Fruit fly (Drosophila melanogaster) whole organism, embryonic: Measurements from ENCODE around the gene Cpr23B.

Experiments used
- CG10321 ChIP-seq: fragments of 200-800 bp; sonication (Bioruptor generic); IDR thresholded peaks from 2 replicates; pipeline ENCODE4 v1.3.6; 2022; ENCODE audit warnings: missing biosample characterization, missing genetic modification characterization
- CG10431 ChIP-seq: fragments of 200-800 bp; sonication (Bioruptor generic); optimal IDR thresholded peaks from 3 replicates; lab custom pipeline; 2018; ENCODE audit warnings: missing biosample characterization, mild to moderate bottlenecking, missing genetic modification characterization
- CG11695 ChIP-seq: fragments of 200-800 bp; sonication (Bioruptor generic); IDR thresholded peaks from 3 replicates; pipeline ENCODE4 v1.3.6; 2022; ENCODE audit warnings: missing biosample characterization, missing genetic modification characterization
- CG12744 ChIP-seq: fragments of 200-800 bp; sonication (Bioruptor generic); optimal IDR thresholded peaks from 2 replicates; lab custom pipeline; 2016; ENCODE audit warnings: missing biosample characterization, missing genetic modification characterization
- CG13287 ChIP-seq: fragments of 200-800 bp; sonication (Bioruptor generic); IDR thresholded peaks from 2 replicates; pipeline ENCODE4 v1.3.6; 2022; ENCODE audit warnings: missing biosample characterization, missing genetic modification characterization; ENCODE audit not compliant: partially characterized antibody
- CG14710 ChIP-seq: fragments of 200-800 bp; sonication (Bioruptor generic); optimal IDR thresholded peaks from 3 replicates; lab custom pipeline; 2019; ENCODE audit warnings: missing biosample characterization, mild to moderate bottlenecking, missing genetic modification characterization, moderate library complexity
- CG15601 ChIP-seq: fragments of 200-800 bp; sonication (Bioruptor generic); optimal IDR thresholded peaks from 3 replicates; lab custom pipeline; 2019; ENCODE audit warnings: missing biosample characterization, mild to moderate bottlenecking, missing genetic modification characterization, moderate library complexity
- CG1603 ChIP-seq: fragments of 200-800 bp; sonication (Bioruptor generic); optimal IDR thresholded peaks from 2 replicates; lab custom pipeline; 2019; ENCODE audit warnings: missing biosample characterization, mild to moderate bottlenecking, missing genetic modification characterization, moderate library complexity
- CG16813 ChIP-seq: fragments of 200-800 bp; sonication (Bioruptor generic); IDR thresholded peaks from 3 replicates; pipeline ENCODE4 v1.3.6; 2022; ENCODE audit warnings: missing biosample characterization, missing genetic modification characterization; ENCODE audit not compliant: partially characterized antibody
- CG17328 ChIP-seq: fragments of 200-800 bp; sonication (Bioruptor generic); IDR thresholded peaks from 2 replicates; pipeline ENCODE4 v1.3.6; 2022; ENCODE audit warnings: missing biosample characterization, missing genetic modification characterization
- CG17359 ChIP-seq: fragments of 200-800 bp; sonication (Bioruptor generic); optimal IDR thresholded peaks from 3 replicates; lab custom pipeline; 2018; ENCODE audit warnings: missing biosample characterization, mild to moderate bottlenecking, missing genetic modification characterization, moderate library complexity
- CG17568 ChIP-seq: fragments of 200-800 bp; sonication (Bioruptor generic); optimal IDR thresholded peaks from 2 replicates; lab custom pipeline; 2018; ENCODE audit warnings: missing biosample characterization, mild to moderate bottlenecking, missing genetic modification characterization, moderate library complexity
- CG2202 ChIP-seq: fragments of 200-800 bp; sonication (Bioruptor generic); optimal IDR thresholded peaks from 2 replicates; lab custom pipeline; 2018; ENCODE audit warnings: missing biosample characterization, mild to moderate bottlenecking, missing genetic modification characterization
- CG31224 ChIP-seq: fragments of 200-800 bp; sonication (Bioruptor generic); IDR thresholded peaks from 2 replicates; pipeline ENCODE4 v1.3.6; 2022; ENCODE audit warnings: missing biosample characterization, missing genetic modification characterization
- CG5180 ChIP-seq: fragments of 200-800 bp; sonication (Bioruptor generic); optimal IDR thresholded peaks from 3 replicates; lab custom pipeline; 2017; ENCODE audit warnings: missing biosample characterization, missing genetic modification characterization, mild to moderate bottlenecking, moderate library complexity, missing genetic modification reagents
- CG6254 ChIP-seq: fragments of 200-800 bp; sonication (Bioruptor generic); optimal IDR thresholded peaks from 3 replicates; lab custom pipeline; 2017; ENCODE audit warnings: mild to moderate bottlenecking, missing biosample characterization, missing genetic modification reagents, missing genetic modification characterization
- CG7556 ChIP-seq: fragments of 200-800 bp; sonication (Bioruptor generic); optimal IDR thresholded peaks from 2 replicates; lab custom pipeline; 2017; ENCODE audit warnings: missing biosample characterization, mild to moderate bottlenecking, missing genetic modification characterization
- CG9817 ChIP-seq: fragments of 200-800 bp; sonication (Bioruptor generic); optimal IDR thresholded peaks from 2 replicates; lab custom pipeline; 2018; ENCODE audit warnings: missing biosample characterization, mild to moderate bottlenecking, missing genetic modification characterization, moderate library complexity
- Camta ChIP-seq: fragments of 200-800 bp; sonication (Bioruptor generic); optimal IDR thresholded peaks from 2 replicates; lab custom pipeline; 2016; ENCODE audit warnings: missing biosample characterization, missing genetic modification characterization
- Dip3 ChIP-seq: fragments of 200-800 bp; sonication (Bioruptor generic); optimal IDR thresholded peaks from 3 replicates; lab custom pipeline; 2016; ENCODE audit warnings: missing biosample characterization, missing genetic modification characterization
- Drgx ChIP-seq: fragments of 200-800 bp; sonication (Bioruptor generic); IDR thresholded peaks from 2 replicates; pipeline ENCODE4 v1.3.6; 2022; ENCODE audit warnings: missing biosample characterization, missing genetic modification characterization
- E2f2 ChIP-seq: fragments of 200-800 bp; sonication (Bioruptor generic); IDR thresholded peaks from 2 replicates; pipeline ENCODE4 v1.3.6; 2022; ENCODE audit warnings: missing biosample characterization, missing genetic modification characterization
- Ets97D ChIP-seq: fragments of 200-800 bp; sonication (Bioruptor generic); optimal IDR thresholded peaks from 3 replicates; lab custom pipeline; 2016; ENCODE audit warnings: missing biosample characterization, missing genetic modification characterization
- Gug ChIP-seq: fragments of 200-800 bp; sonication (Bioruptor generic); IDR thresholded peaks from 4 replicates; pipeline ENCODE4 v1.3.6; 2022; ENCODE audit warnings: missing biosample characterization, missing genetic modification characterization
- Hey ChIP-seq: fragments of 200-800 bp; sonication (Bioruptor generic); optimal IDR thresholded peaks from 3 replicates; lab custom pipeline; 2018; ENCODE audit warnings: missing biosample characterization, mild to moderate bottlenecking, missing genetic modification characterization
- Lim3 ChIP-seq: fragments of 200-800 bp; sonication (Bioruptor generic); IDR thresholded peaks from 2 replicates; pipeline ENCODE4 v1.3.6; 2022; ENCODE audit warnings: missing biosample characterization, missing genetic modification characterization
- Meics ChIP-seq: fragments of 200-800 bp; sonication (Bioruptor generic); optimal IDR thresholded peaks from 2 replicates; lab custom pipeline; 2017; ENCODE audit warnings: missing biosample characterization, mild to moderate bottlenecking, missing genetic modification characterization
- NK7.1 ChIP-seq: fragments of 200-800 bp; sonication (Bioruptor generic); optimal IDR thresholded peaks from 3 replicates; lab custom pipeline; 2016; ENCODE audit warnings: missing biosample characterization, missing genetic modification characterization
- Nf-YB ChIP-seq: fragments of 200-800 bp; sonication (Bioruptor generic); optimal IDR thresholded peaks from 3 replicates; lab custom pipeline; 2019; ENCODE audit warnings: missing biosample characterization, mild to moderate bottlenecking, missing genetic modification characterization, moderate library complexity
- Opbp ChIP-seq: fragments of 200-800 bp; sonication (Bioruptor generic); IDR thresholded peaks from 3 replicates; pipeline ENCODE4 v1.3.6; 2022; ENCODE audit warnings: missing biosample characterization, missing genetic modification characterization; ENCODE audit not compliant: partially characterized antibody
- Pdp1 ChIP-seq, 2 experiments: fragments of 200-800 bp; sonication (Bioruptor generic); optimal IDR thresholded peaks; 3 replicates each; lab custom pipeline; 2016; ENCODE audit warnings: missing biosample characterization in 2 of 2, missing genetic modification characterization in 2 of 2, mild to moderate bottlenecking in 1 of 2, moderate library complexity in 1 of 2
- ab ChIP-seq: fragments of 200-800 bp; sonication (Bioruptor generic); optimal IDR thresholded peaks from 2 replicates; lab custom pipeline; 2016; ENCODE audit warnings: missing biosample characterization, missing genetic modification characterization
- ato ChIP-seq: fragments of 200-800 bp; sonication (Bioruptor generic); IDR thresholded peaks from 2 replicates; pipeline ENCODE4 v1.3.6; 2022; ENCODE audit warnings: missing biosample characterization, missing genetic modification characterization; ENCODE audit not compliant: partially characterized antibody
- bbx ChIP-seq: fragments of 200-800 bp; sonication (Bioruptor generic); IDR thresholded peaks from 2 replicates; pipeline ENCODE4 v1.3.6; 2022; ENCODE audit warnings: missing biosample characterization, missing genetic modification characterization; ENCODE audit not compliant: partially characterized antibody
- bigmax ChIP-seq: fragments of 200-800 bp; sonication (Bioruptor generic); optimal IDR thresholded peaks from 2 replicates; lab custom pipeline; 2018; ENCODE audit warnings: missing biosample characterization, mild to moderate bottlenecking, missing genetic modification characterization
- btn ChIP-seq: fragments of 200-800 bp; sonication (Bioruptor generic); optimal IDR thresholded peaks from 2 replicates; lab custom pipeline; 2016; ENCODE audit warnings: missing biosample characterization, missing genetic modification characterization
- chm ChIP-seq: fragments of 200-800 bp; sonication (Bioruptor generic); IDR thresholded peaks from 2 replicates; pipeline ENCODE4 v1.3.6; 2022; ENCODE audit warnings: missing biosample characterization, missing genetic modification characterization
- crc ChIP-seq: fragments of 200-800 bp; sonication (Bioruptor generic); optimal IDR thresholded peaks from 2 replicates; lab custom pipeline; 2016; ENCODE audit warnings: missing biosample characterization, missing genetic modification characterization
- dm ChIP-seq: fragments of 200-800 bp; sonication (Bioruptor generic); optimal IDR thresholded peaks from 3 replicates; lab custom pipeline; 2016; ENCODE audit warnings: missing biosample characterization, missing genetic modification characterization
- gfzf ChIP-seq: fragments of 200-800 bp; sonication (Bioruptor generic); optimal IDR thresholded peaks from 2 replicates; lab custom pipeline; 2016; ENCODE audit warnings: missing biosample characterization, mild to moderate bottlenecking, missing genetic modification characterization, moderate library complexity
- h ChIP-seq: fragments of >200 bp; optimal IDR thresholded peaks from 2 replicates; lab custom pipeline; 2017
- hkb ChIP-seq, 2 experiments: fragments of 200-800 bp in 1 of 2; fragments of >200 bp in 1 of 2; sonication (Bioruptor generic) in 1 of 2; IDR thresholded peaks in 1 of 2; optimal IDR thresholded peaks in 1 of 2; 2 replicates each; pipeline versions ENCODE4 v1.3.6 to Lab custom; 2017 to 2022; ENCODE audit warnings: missing biosample characterization in 1 of 2, missing genetic modification characterization in 1 of 2
- maf-S ChIP-seq: fragments of 200-800 bp; sonication (Bioruptor generic); optimal IDR thresholded peaks from 2 replicates; lab custom pipeline; 2016; ENCODE audit warnings: missing biosample characterization, missing genetic modification characterization
- odd ChIP-seq: fragments of 200-800 bp; sonication (Bioruptor generic); optimal IDR thresholded peaks from 2 replicates; lab custom pipeline; 2017; ENCODE audit warnings: missing biosample characterization, mild to moderate bottlenecking, missing genetic modification characterization
- onecut ChIP-seq: fragments of 200-800 bp; sonication (Bioruptor generic); IDR thresholded peaks from 2 replicates; pipeline ENCODE4 v1.3.6; 2022; ENCODE audit warnings: missing biosample characterization, missing genetic modification characterization
- otp ChIP-seq: fragments of 200-800 bp; sonication (Bioruptor generic); IDR thresholded peaks from 3 replicates; pipeline ENCODE4, ENCODE4 v1.3.6; 2022; ENCODE audit warnings: missing biosample characterization, missing genetic modification characterization
- rib ChIP-seq: fragments of 200-800 bp; sonication (Bioruptor generic); IDR thresholded peaks from 2 replicates; pipeline ENCODE4 v1.3.6; 2022; ENCODE audit warnings: missing biosample characterization, missing genetic modification characterization
- schlank ChIP-seq: fragments of 200-800 bp; sonication (Bioruptor generic); optimal IDR thresholded peaks from 2 replicates; lab custom pipeline; 2018; ENCODE audit warnings: missing biosample characterization, mild to moderate bottlenecking, missing genetic modification characterization
- scrt ChIP-seq: fragments of 200-800 bp; sonication (Bioruptor generic); optimal IDR thresholded peaks from 2 replicates; lab custom pipeline; 2018; ENCODE audit warnings: missing biosample characterization, mild to moderate bottlenecking, missing genetic modification characterization, moderate library complexity
- sob ChIP-seq: fragments of 200-800 bp; sonication (Bioruptor generic); IDR thresholded peaks from 2 replicates; pipeline ENCODE4 v1.3.6; 2022; ENCODE audit warnings: missing biosample characterization, missing genetic modification characterization
- sr ChIP-seq: fragments of 200-800 bp; sonication (Bioruptor generic); IDR thresholded peaks from 3 replicates; pipeline ENCODE4 v1.3.6; 2022; ENCODE audit warnings: missing biosample characterization, missing genetic modification characterization

Cpr23B gene

DNA sequence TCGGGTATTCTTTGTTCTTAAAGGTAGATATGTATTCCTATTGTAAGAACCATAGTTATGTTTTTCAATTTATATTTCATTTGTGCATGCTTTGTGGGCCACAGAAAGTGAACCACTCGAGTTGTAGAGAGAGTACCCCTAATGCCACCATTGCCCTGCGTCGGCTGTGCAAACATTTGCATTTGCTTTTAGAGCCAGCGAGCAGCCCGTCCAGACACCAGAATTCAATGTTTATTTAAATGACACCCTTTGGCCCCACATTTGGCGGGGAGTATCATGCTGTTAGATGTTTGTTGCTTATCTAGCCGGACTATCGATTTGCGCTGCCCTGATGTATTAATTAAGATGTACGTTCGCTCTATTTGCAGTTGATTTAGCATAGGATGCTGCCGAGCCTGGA lies 26.4 kb downstream of the Cpr23B start:
- TF ChIP-seq h (lab: Kevin White, UChicago) (no peak), CG15601 (tag; lab: Kevin White, UChicago) (peak; percentile 16), CG16813 (GFP tag; lab: Robert Waterston, UW) (no peak), CG9817 (tag; lab: Kevin White, UChicago) (no peak), otp (GFP tag; lab: Robert Waterston, UW) (peak; percentile 66; the same call in 1 of the 3 replicates), odd (GFP tag; lab: Kevin White, UChicago) (peak; percentile 55), CG1603 (tag; lab: Kevin White, UChicago) (peak; percentile 48), ato (GFP tag; lab: Robert Waterston, UW) (no peak), CG7556 (peak; percentile 7), crc (GFP tag; lab: Kevin White, UChicago) (no peak), btn (no peak), bigmax (no peak), Ets97D (GFP tag; lab: Kevin White, UChicago) (no peak), Drgx (no peak), CG6254 (GFP tag; lab: Kevin White, UChicago) (peak; percentile 22), CG17359 (tag; lab: Kevin White, UChicago) (peak; percentile 16), ab (GFP tag; lab: Kevin White, UChicago) (no peak), Dip3 (GFP tag; lab: Kevin White, UChicago) (no peak), onecut (GFP tag; lab: Robert Waterston, UW) (peak; percentile 42; the same call in 1 of the 2 replicates), Opbp (GFP tag; lab: Robert Waterston, UW) (no peak), CG17568 (GFP tag; lab: Kevin White, UChicago) (peak; percentile 62), NK7.1 (GFP tag; lab: Kevin White, UChicago) (no peak), CG10431 (GFP tag; lab: Kevin White, UChicago) (peak; percentile 29), Gug (no peak), CG17328 (GFP tag; lab: Robert Waterston, UW) (peak; percentile 20; the same call in 1 of the 2 replicates), gfzf (GFP tag; lab: Kevin White, UChicago) (no peak), CG11695 (GFP tag; lab: Robert Waterston, UW) (peak; percentile 63), schlank (tag; lab: Kevin White, UChicago) (no peak), CG14710 (tag; lab: Kevin White, UChicago) (peak; percentile 2), Lim3 (GFP tag; lab: Robert Waterston, UW) (no peak), bbx (GFP tag; lab: Robert Waterston, UW) (no peak), CG31224 (GFP tag; lab: Robert Waterston, UW) (no peak), dm (GFP tag; lab: Kevin White, UChicago) (no peak), Camta (GFP tag; lab: Kevin White, UChicago) (no peak), CG5180 (GFP tag; lab: Kevin White, UChicago) (peak; percentile 25), CG10321 (GFP tag; lab: Robert Waterston, UW) (no peak), hkb (optimal IDR thresholded peaks at IDR 0.05; lab: Kevin White, UChicago) (no peak), hkb (GFP tag; IDR thresholded peaks at IDR 0.05; lab: Robert Waterston, UW) (peak; percentile 50), CG13287 (GFP tag; lab: Robert Waterston, UW) (no peak), Pdp1 (GFP tag; optimal IDR thresholded peaks at IDR 0.05; lab: Kevin White, UChicago) (no peak), Nf-YB (no peak), CG2202 (tag; lab: Kevin White, UChicago) (no peak), maf-S (GFP tag; lab: Kevin White, UChicago) (no peak), Meics (GFP tag; lab: Kevin White, UChicago) (peak; percentile 19), scrt (GFP tag; lab: Kevin White, UChicago) (no peak), rib (GFP tag; lab: Robert Waterston, UW) (no peak), sob (GFP tag; lab: Robert Waterston, UW) (0 out of 2 replicates have a peak, but pooled peaks have one; percentile 5), E2f2 (GFP tag; lab: Robert Waterston, UW) (0 out of 2 replicates have a peak, but pooled peaks have one; percentile 10), CG12744 (GFP tag; lab: Kevin White, UChicago) (no peak), chm (GFP tag; lab: Robert Waterston, UW) (no peak), Hey (no peak), sr (peak; percentile 21; the same call in 1 of the 3 replicates)
